Worm (Caenorhabditis elegans): Measurements from ENCODE around the gene C46G7.5.

The C46G7.5 gene

DNA sequence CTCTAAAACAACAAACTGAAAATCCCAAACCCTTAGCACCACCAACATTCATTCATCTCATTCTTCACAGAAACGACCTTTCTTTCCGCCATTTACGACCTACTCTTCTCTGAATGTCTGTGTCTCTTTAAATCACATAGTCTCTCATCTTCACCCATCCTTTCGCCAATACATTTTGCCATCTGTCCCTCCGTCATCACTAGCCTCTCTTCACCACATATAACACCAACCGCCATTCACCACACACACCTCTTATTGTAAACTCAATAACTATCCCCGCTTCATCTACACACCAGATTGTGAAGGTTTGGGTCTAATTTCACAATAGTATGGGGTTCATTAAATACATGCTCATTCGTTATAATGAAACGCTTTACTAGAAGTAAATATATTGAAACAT is 40.9 kb downstream of the C46G7.5 start:
- TF ChIP-seq alr-1 (tag; optimal IDR thresholded peaks at IDR 0.05; ENCODE audit: borderline replicate concordance) (no peak), ztf-11 (tag; optimal IDR thresholded peaks at IDR 0.05) (peak in 1 of 2 experiments; percentile 20)

DNA sequence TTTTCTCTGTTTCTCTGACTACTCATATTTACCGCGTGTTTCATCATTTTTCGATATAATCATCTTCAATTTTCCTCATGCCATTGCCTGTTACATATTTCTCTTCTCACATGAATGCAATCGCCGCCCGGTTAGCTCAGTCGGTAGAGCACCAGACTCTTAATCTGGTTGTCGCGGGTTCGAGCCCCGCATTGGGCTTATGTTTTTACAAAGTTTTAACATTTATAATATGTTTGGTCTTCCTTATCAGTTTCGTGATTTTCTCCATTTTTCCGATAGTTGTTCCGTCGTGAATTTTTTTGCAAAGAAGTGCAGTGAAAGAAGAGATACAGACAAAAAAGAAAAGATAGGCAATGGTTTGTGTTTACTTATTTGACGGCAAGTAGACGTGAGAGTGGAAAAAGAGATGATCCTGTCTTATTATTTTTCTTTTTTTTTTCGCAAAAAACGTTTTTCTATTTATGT is 44.4 kb downstream of the C46G7.5 start:
- TF ChIP-seq lin-15B (tag; optimal IDR thresholded peaks at IDR 0.05) (no peak), Y116A8C.19 (tag; optimal IDR thresholded peaks at IDR 0.05; ENCODE audit: borderline replicate concordance) (no peak), unc-30 (tag; optimal IDR thresholded peaks at IDR 0.05) (no peak), nhr-76 (tag; optimal IDR thresholded peaks at IDR 0.05) (no peak), efl-1 (optimal IDR thresholded peaks at IDR 0.05) (peak; percentile 23 to 53), efl-1 (GFP tag; optimal IDR thresholded peaks at IDR 0.05 in 1 of 2) (peak in 1 of 2 experiments; percentile 95), aly-2 (tag; optimal IDR thresholded peaks at IDR 0.05) (peak; percentile 55), F16B12.6 (tag; optimal IDR thresholded peaks at IDR 0.05) (no peak), lsy-2 (tag; optimal IDR thresholded peaks at IDR 0.05) (peak; percentile 58 to 77), fos-1 (tag; optimal IDR thresholded peaks at IDR 0.05) (peak; percentile 52), nhr-71 (tag; optimal IDR thresholded peaks at IDR 0.05) (peak; percentile 92), pax-3 (tag; optimal IDR thresholded peaks at IDR 0.05) (no peak), nhr-85 (tag) (peak; percentile 91), dpl-1 (GFP tag; optimal IDR thresholded peaks at IDR 0.05) (peak in 2 of 3 experiments; percentile 33 to 44), egl-13 (tag; optimal IDR thresholded peaks at IDR 0.05) (peak; percentile 68), blmp-1 (tag; optimal IDR thresholded peaks at IDR 0.05) (peak; percentile 48), C16A3.4 (tag; optimal IDR thresholded peaks at IDR 0.05) (peak; percentile 70), snpc-4 (tag; optimal IDR thresholded peaks at IDR 0.05) (peak; percentile 34), C34B4.2 (tag; optimal IDR thresholded peaks at IDR 0.05) (no peak), zip-4 (GFP tag; optimal IDR thresholded peaks at IDR 0.05) (no peak), lin-14 (GFP tag; optimal IDR thresholded peaks at IDR 0.05) (peak; percentile 85), ztf-4 (tag; optimal IDR thresholded peaks at IDR 0.05) (peak; percentile 9), ces-1 (GFP tag; optimal IDR thresholded peaks at IDR 0.05) (no peak), mef-2 (tag; optimal IDR thresholded peaks at IDR 0.05) (no peak), unc-86 (tag; optimal IDR thresholded peaks at IDR 0.05) (peak; percentile 24), ceh-63 (GFP tag; optimal IDR thresholded peaks at IDR 0.05) (no peak), swsn-7 (tag; optimal IDR thresholded peaks at IDR 0.05) (peak; percentile 80), ceh-82 (tag; optimal IDR thresholded peaks at IDR 0.05) (peak in 2 of 3 experiments; percentile 27 to 59), irx-1 (tag; optimal IDR thresholded peaks at IDR 0.05) (peak; percentile 74), lir-3 (tag; optimal IDR thresholded peaks at IDR 0.05; ENCODE audit: poor library complexity) (peak; percentile 52), lin-35 (GFP tag; optimal IDR thresholded peaks at IDR 0.05) (peak; percentile 21 to 81), mdl-1 (tag; optimal IDR thresholded peaks at IDR 0.05) (peak in 1 of 2 experiments; percentile 56), nhr-19 (GFP tag; conservative IDR thresholded peaks at IDR 0.05) (peak; percentile 82), pqm-1 (tag; optimal IDR thresholded peaks at IDR 0.05) (peak; percentile 49), nhr-28 (tag; optimal IDR thresholded peaks at IDR 0.05) (no peak), grh-1 (GFP tag; IDR thresholded peaks at IDR 0.05) (no peak; the same call in 1 of the 2 replicates), snu-23 (GFP tag; optimal IDR thresholded peaks at IDR 0.05) (peak; percentile 94), ceh-8 (GFP tag; optimal IDR thresholded peaks at IDR 0.05) (peak; percentile 47), dsc-1 (tag; optimal IDR thresholded peaks at IDR 0.05) (peak; percentile 86), ets-5 (GFP tag; IDR thresholded peaks at IDR 0.05) (no peak), mep-1 (tag; optimal IDR thresholded peaks at IDR 0.05) (peak; percentile 80), ceh-90 (tag; optimal IDR thresholded peaks at IDR 0.05) (no peak), nhr-84 (tag; optimal IDR thresholded peaks at IDR 0.05) (no peak), isw-1 (GFP tag; IDR thresholded peaks at IDR 0.05) (peak; percentile 38; the same call in 1 of the 2 replicates), aha-1 (tag; optimal IDR thresholded peaks at IDR 0.05) (no peak), elt-2 (tag; optimal IDR thresholded peaks at IDR 0.05) (peak; percentile 89), fkh-10 (GFP tag; optimal IDR thresholded peaks at IDR 0.05) (no peak), unc-62 (GFP tag; optimal IDR thresholded peaks at IDR 0.05) (no peak), rnt-1 (tag; optimal IDR thresholded peaks at IDR 0.05) (peak; percentile 58)

Data from whole organism, L1 larva.